Worm (Caenorhabditis elegans): ENCODE measurements around the gene rad-23.

Gene rad-23

DNA sequence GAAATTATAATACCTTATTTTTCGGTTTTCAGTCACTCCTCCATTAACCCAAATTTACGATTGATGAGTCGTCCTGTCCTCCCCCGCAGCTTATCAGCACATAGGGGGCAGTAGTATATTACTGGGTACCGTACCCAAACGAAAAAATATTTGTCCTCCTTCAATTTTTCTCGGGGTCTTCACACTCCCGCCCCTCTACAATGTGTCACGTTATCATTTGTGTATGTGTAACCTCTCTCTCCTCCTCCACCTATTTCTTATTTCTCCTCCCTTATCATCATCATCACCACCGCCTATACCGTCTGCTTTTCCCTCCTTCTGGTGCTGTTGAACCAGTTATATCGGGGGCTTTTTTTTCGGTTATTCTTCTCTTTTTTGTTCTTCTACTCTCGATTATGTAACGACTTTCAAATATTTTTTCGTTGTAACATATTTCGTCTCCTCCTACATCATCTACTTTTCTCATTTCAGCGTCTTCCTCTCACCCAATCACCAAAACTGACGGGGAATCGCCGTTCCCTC lies 6.2 kb downstream of the rad-23 start, which contains the start of gene ghi-1 (continued):
- TF ChIP-seq lin-15B (tag; optimal IDR thresholded peaks at IDR 0.05) (no peak), mdl-1 (tag; optimal IDR thresholded peaks at IDR 0.05) (peak in 1 of 2 experiments; percentile 6), aha-1 (tag) (peak; percentile 22), vab-7 (GFP tag; IDR thresholded peaks at IDR 0.05) (no peak), daf-16 (GFP tag; optimal IDR thresholded peaks at IDR 0.05) (no peak), daf-16 (tag; optimal IDR thresholded peaks at IDR 0.05) (peak; percentile 18), lin-29 (GFP tag; IDR thresholded peaks at IDR 0.05) (no peak), zfp-3 (GFP tag; conservative IDR thresholded peaks at IDR 0.05) (no peak), attf-4 (tag; optimal IDR thresholded peaks at IDR 0.05) (no peak), daf-19 (GFP tag; conservative IDR thresholded peaks at IDR 0.05) (no peak), arid-1 (GFP tag; conservative IDR thresholded peaks at IDR 0.05) (no peak), dmd-6 (GFP tag; IDR thresholded peaks at IDR 0.05) (peak; percentile 17; the same call in 1 of the 2 replicates), ZK546.5 (tag; optimal IDR thresholded peaks at IDR 0.05) (no peak), unc-39 (tag; optimal IDR thresholded peaks at IDR 0.05) (no peak), nhr-41 (GFP tag; IDR thresholded peaks at IDR 0.05) (no peak), zip-11 (GFP tag; IDR thresholded peaks at IDR 0.05) (no peak), D1046.2 (GFP tag; IDR thresholded peaks at IDR 0.05) (no peak), ces-1 (GFP tag; optimal IDR thresholded peaks at IDR 0.05) (no peak), nhr-48 (tag; optimal IDR thresholded peaks at IDR 0.05) (no peak), nhr-28 (tag; optimal IDR thresholded peaks at IDR 0.05) (peak; percentile 45), skn-1 (tag; optimal IDR thresholded peaks at IDR 0.05) (no peak), pha-4 (GFP tag; IDR thresholded peaks at IDR 0.05) (no peak), pha-4 (tag; optimal IDR thresholded peaks at IDR 0.05) (no peak), lir-3 (tag; optimal IDR thresholded peaks at IDR 0.05) (no peak), spr-1 (tag; optimal IDR thresholded peaks at IDR 0.05) (no peak), rbr-2 (tag; optimal IDR thresholded peaks at IDR 0.05) (no peak), nhr-76 (tag; optimal IDR thresholded peaks at IDR 0.05) (no peak), jun-1 (tag; optimal IDR thresholded peaks at IDR 0.05) (no peak), T26A8.4 (GFP tag; IDR thresholded peaks at IDR 0.05) (no peak), hlh-11 (tag; optimal IDR thresholded peaks at IDR 0.05) (peak; percentile 34), egl-27 (tag; optimal IDR thresholded peaks at IDR 0.05) (no peak), nhr-237 (tag; optimal IDR thresholded peaks at IDR 0.05) (no peak)

DNA sequence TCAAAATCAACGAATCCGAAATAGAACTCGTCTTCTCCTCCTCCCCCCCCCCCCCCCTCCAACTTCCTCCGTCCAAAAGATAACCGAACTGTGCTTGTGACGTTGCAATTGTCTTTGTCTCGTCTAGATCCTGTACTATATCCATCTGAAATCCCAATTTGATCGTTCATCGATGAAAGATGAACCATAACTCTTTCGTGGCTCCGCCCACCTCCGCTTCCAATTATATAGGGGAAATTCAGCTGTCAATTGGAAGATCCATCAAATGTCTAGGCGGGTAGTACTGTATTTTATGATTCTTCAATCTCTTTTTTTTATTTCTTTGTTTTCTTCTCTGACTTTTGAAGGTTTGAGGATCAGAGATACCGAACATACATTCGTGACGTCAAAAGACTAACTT lies 7.1 kb downstream of the rad-23 start:
- TF ChIP-seq dmd-6 (GFP tag; IDR thresholded peaks at IDR 0.05), result no peak
- TF ChIP-seq rbr-2 (tag; optimal IDR thresholded peaks at IDR 0.05), result no peak
- TF ChIP-seq nhr-42 (GFP tag; IDR thresholded peaks at IDR 0.05), result no peak
- no peak for TF ChIP-seq ces-1 (GFP tag; optimal IDR thresholded peaks at IDR 0.05)
- TF ChIP-seq ama-1 (optimal IDR thresholded peaks at IDR 0.05), result no peak
- TF ChIP-seq lin-15B (tag; optimal IDR thresholded peaks at IDR 0.05), result no peak
- TF ChIP-seq skn-1 (tag; optimal IDR thresholded peaks at IDR 0.05), result no peak
- TF ChIP-seq dpl-1 (GFP tag; optimal IDR thresholded peaks at IDR 0.05), result no peak
- TF ChIP-seq lim-7 (GFP tag; IDR thresholded peaks at IDR 0.05), result no peak
- no peak for TF ChIP-seq T20F7.1 (GFP tag; optimal IDR thresholded peaks at IDR 0.05)
- peak; percentile 16 for TF ChIP-seq hlh-11 (tag; optimal IDR thresholded peaks at IDR 0.05)
- TF ChIP-seq lir-3 (tag; optimal IDR thresholded peaks at IDR 0.05), result no peak
- TF ChIP-seq dmd-9 (GFP tag; IDR thresholded peaks at IDR 0.05), result no peak
- no peak for TF ChIP-seq nhr-28 (tag; optimal IDR thresholded peaks at IDR 0.05)
- TF ChIP-seq egl-43 (GFP tag; IDR thresholded peaks at IDR 0.05), result no peak
- no peak for TF ChIP-seq nhr-237 (tag; optimal IDR thresholded peaks at IDR 0.05)
- no peak for TF ChIP-seq lin-1 (GFP tag; IDR thresholded peaks at IDR 0.05)
- no peak for TF ChIP-seq mxl-3 (GFP tag; optimal IDR thresholded peaks at IDR 0.05)
- TF ChIP-seq unc-62 (GFP tag; optimal IDR thresholded peaks at IDR 0.05 in 1 of 2), result peak in 1 of 2 experiments; percentile 53
- no peak for TF ChIP-seq unc-62 (tag; optimal IDR thresholded peaks at IDR 0.05)
- peak; percentile 23 for TF ChIP-seq nhr-48 (tag; optimal IDR thresholded peaks at IDR 0.05)
- TF ChIP-seq arid-1 (GFP tag; conservative IDR thresholded peaks at IDR 0.05), result no peak
- no peak for TF ChIP-seq ceh-20 (GFP tag; IDR thresholded peaks at IDR 0.05)

Data from whole organism, L4 larva.